Fruit fly (Drosophila melanogaster) S2 (cell line): ENCODE results near the gene Qtzl.

ENCODE experiments used
- CG8478 ChIP-seq: fragments of >200 bp; optimal IDR thresholded peaks from 2 replicates; lab custom pipeline; 2018
- CTCF ChIP-seq, 2 experiments: fragments of >200 bp; optimal IDR thresholded peaks; 2 replicates each; lab custom pipeline; 2018

DNA sequence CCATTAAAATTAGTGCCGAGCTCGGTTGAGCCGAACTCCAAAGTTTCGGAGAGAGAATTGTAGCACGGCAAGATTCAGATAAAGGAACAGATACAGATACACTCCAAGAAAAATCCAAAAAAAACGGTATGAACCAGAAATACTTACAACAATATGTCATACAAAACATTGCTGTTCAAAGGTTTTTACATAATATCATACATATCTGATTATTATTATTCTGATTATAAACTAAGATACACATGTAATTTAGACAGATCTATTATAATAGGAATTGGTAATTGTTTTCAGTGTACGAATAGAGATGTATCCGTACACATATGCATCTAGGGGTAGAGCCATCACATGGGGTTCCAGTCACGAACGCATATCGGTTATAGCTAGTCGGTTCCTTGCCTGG, 15.5 kb upstream of the Qtzl start:
- TF ChIP-seq CG8478 (lab: Kevin White, UChicago) (no peak), CTCF (optimal IDR thresholded peaks at IDR 0.05; lab: Kevin White, UChicago) (no peak)
